Worm (Caenorhabditis elegans): Measurements from ENCODE around the gene Y53C12A.11.

Gene Y53C12A.11

ce11 chrII:9742784-9743183, 24.3 kb upstream of the Y53C12A.11 start, which contains the start of gene pno-1:
TSS of gene pno-1 (minus strand) at chrII:9742884.
- 0 out of 2 replicates have a peak, but pooled peaks have one; percentile 9 for TF ChIP-seq lin-38 (GFP tag; IDR thresholded peaks at IDR 0.05)
- TF ChIP-seq Y105C5A.15 (GFP tag; IDR thresholded peaks at IDR 0.05): no peak

ce11 chrII:9741400-9741799, 22.9 kb upstream of the Y53C12A.11 start:
- peak; percentile 8 for TF ChIP-seq T20F7.1 (GFP tag; optimal IDR thresholded peaks at IDR 0.05)
- TF ChIP-seq daf-16 (GFP tag; optimal IDR thresholded peaks at IDR 0.05): no peak
- TF ChIP-seq daf-16 (tag; optimal IDR thresholded peaks at IDR 0.05): peak; percentile 46
- TF ChIP-seq ces-1 (GFP tag; optimal IDR thresholded peaks at IDR 0.05): no peak
- TF ChIP-seq dmd-6 (GFP tag; IDR thresholded peaks at IDR 0.05): peak; percentile 91
- peak; percentile 48; the same call in 1 of the 2 replicates for TF ChIP-seq mdt-29 (GFP tag; IDR thresholded peaks at IDR 0.05)
- TF ChIP-seq pha-4 (GFP tag; IDR thresholded peaks at IDR 0.05): peak; percentile 29; the same call in 1 of the 2 replicates
- TF ChIP-seq pha-4 (tag; optimal IDR thresholded peaks at IDR 0.05): no peak
- TF ChIP-seq hlh-11 (tag; optimal IDR thresholded peaks at IDR 0.05): peak; percentile 16
- TF ChIP-seq ceh-82 (tag; optimal IDR thresholded peaks at IDR 0.05): no peak
- peak; percentile 42 for TF ChIP-seq aha-1 (tag)
- TF ChIP-seq dve-1 (tag; optimal IDR thresholded peaks at IDR 0.05; ENCODE audit: insufficient read depth): peak; percentile 78
- TF ChIP-seq mxl-3 (GFP tag; optimal IDR thresholded peaks at IDR 0.05): no peak
- TF ChIP-seq lsy-2 (tag; optimal IDR thresholded peaks at IDR 0.05): peak in 1 of 2 experiments; percentile 3
- TF ChIP-seq nhr-111 (GFP tag; optimal IDR thresholded peaks at IDR 0.05): no peak
- no peak for TF ChIP-seq nhr-76 (tag; optimal IDR thresholded peaks at IDR 0.05)
- peak; percentile 89 for TF ChIP-seq php-3 (GFP tag; IDR thresholded peaks at IDR 0.05)
- peak in 1 of 2 experiments; percentile 82 for TF ChIP-seq unc-62 (GFP tag; optimal IDR thresholded peaks at IDR 0.05 in 1 of 2)
- no peak for TF ChIP-seq unc-62 (tag; optimal IDR thresholded peaks at IDR 0.05)
- TF ChIP-seq tra-1 (GFP tag; IDR thresholded peaks at IDR 0.05): peak; percentile 62

ce11 chrII:9740552-9740951, 22.1 kb upstream of the Y53C12A.11 start:
- TF ChIP-seq lsy-2 (tag; optimal IDR thresholded peaks at IDR 0.05): peak in 1 of 2 experiments; percentile 81
- peak; percentile 68 for TF ChIP-seq aha-1 (tag)
- peak; percentile 73 for TF ChIP-seq dmd-6 (GFP tag; IDR thresholded peaks at IDR 0.05)
- no peak for TF ChIP-seq dmd-9 (GFP tag; IDR thresholded peaks at IDR 0.05)
- peak; percentile 14 for TF ChIP-seq hlh-30 (tag; optimal IDR thresholded peaks at IDR 0.05; ENCODE audit: insufficient read depth)
- no peak for TF ChIP-seq zip-11 (GFP tag; IDR thresholded peaks at IDR 0.05)
- TF ChIP-seq mdl-1 (tag; optimal IDR thresholded peaks at IDR 0.05): peak in 1 of 2 experiments; percentile 46
- peak; percentile 60 for TF ChIP-seq nhr-28 (tag; optimal IDR thresholded peaks at IDR 0.05)
- no peak for TF ChIP-seq php-3 (GFP tag; IDR thresholded peaks at IDR 0.05)
- peak in 1 of 2 experiments; percentile 24 for TF ChIP-seq daf-16 (GFP tag; optimal IDR thresholded peaks at IDR 0.05)
- TF ChIP-seq daf-16 (tag; optimal IDR thresholded peaks at IDR 0.05): peak; percentile 87
- TF ChIP-seq saeg-2 (GFP tag; IDR thresholded peaks at IDR 0.05): no peak
- TF ChIP-seq dve-1 (tag; optimal IDR thresholded peaks at IDR 0.05; ENCODE audit: insufficient read depth): peak; percentile 88
- TF ChIP-seq spr-1 (tag; optimal IDR thresholded peaks at IDR 0.05): no peak
- TF ChIP-seq nhr-102 (tag; optimal IDR thresholded peaks at IDR 0.05): peak; percentile 29
- TF ChIP-seq lir-3 (tag; optimal IDR thresholded peaks at IDR 0.05): no peak
- TF ChIP-seq attf-4 (tag; optimal IDR thresholded peaks at IDR 0.05): no peak
- no peak for TF ChIP-seq madf-5 (GFP tag; IDR thresholded peaks at IDR 0.05)
- TF ChIP-seq pha-4 (GFP tag; IDR thresholded peaks at IDR 0.05): no peak
- TF ChIP-seq pha-4 (tag; optimal IDR thresholded peaks at IDR 0.05): no peak
- peak; percentile 39 for TF ChIP-seq nhr-77 (tag; optimal IDR thresholded peaks at IDR 0.05)
- TF ChIP-seq cey-2 (tag; optimal IDR thresholded peaks at IDR 0.05; ENCODE audit: borderline replicate concordance, insufficient read depth): no peak
- TF ChIP-seq nhr-10 (tag; optimal IDR thresholded peaks at IDR 0.05): peak; percentile 52
- no peak for TF ChIP-seq dpl-1 (GFP tag; optimal IDR thresholded peaks at IDR 0.05)
- peak; percentile 90 for TF ChIP-seq pqm-1 (tag; optimal IDR thresholded peaks at IDR 0.05)
- 0 out of 2 replicates have a peak, but pooled peaks have one; percentile 48 for TF ChIP-seq tra-1 (GFP tag; IDR thresholded peaks at IDR 0.05)
- no peak for TF ChIP-seq aly-2 (tag; optimal IDR thresholded peaks at IDR 0.05)
- TF ChIP-seq hmg-1.1 (GFP tag; IDR thresholded peaks at IDR 0.05): 0 out of 2 replicates have a peak, but pooled peaks have one; percentile 21
- no peak for TF ChIP-seq F10B5.3 (tag; optimal IDR thresholded peaks at IDR 0.05)
- peak; percentile 22 for TF ChIP-seq mxl-3 (GFP tag; optimal IDR thresholded peaks at IDR 0.05)
- no peak for TF ChIP-seq dmd-8 (GFP tag; IDR thresholded peaks at IDR 0.05)
- TF ChIP-seq hlh-11 (tag; optimal IDR thresholded peaks at IDR 0.05): peak; percentile 80
- TF ChIP-seq sdz-12 (GFP tag; optimal IDR thresholded peaks at IDR 0.05): no peak

Data from whole organism, L4 larva.